Fruit fly (Drosophila melanogaster): ENCODE results near the gene Nuf2.

Gene Nuf2

DNA sequence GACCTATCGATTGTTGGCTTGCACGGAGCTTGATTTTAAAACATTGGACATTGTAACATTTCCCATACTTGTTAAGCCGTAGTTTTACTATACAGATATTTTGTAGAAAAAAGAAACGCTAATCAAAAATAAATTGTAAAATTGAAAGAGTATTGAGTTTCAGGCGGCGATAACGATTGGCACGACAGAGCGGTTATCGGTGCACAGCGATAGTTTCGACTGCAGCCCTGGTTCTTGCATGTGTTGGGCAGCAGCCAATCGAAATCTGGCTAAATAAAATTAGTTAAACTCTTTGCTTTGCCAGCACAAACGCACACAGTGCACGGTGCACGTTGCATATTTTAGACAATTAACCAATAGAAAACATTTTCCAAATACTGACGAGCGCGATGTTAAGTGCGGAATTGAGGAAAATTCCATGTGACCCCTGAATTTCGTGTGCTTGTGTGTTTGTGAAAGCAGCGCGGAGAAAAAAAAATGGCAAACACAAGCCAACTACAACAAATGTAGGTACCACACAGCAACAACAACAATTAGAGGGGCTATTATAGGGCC is 27.8 kb downstream of the Nuf2 start, which contains the start of gene milt (continued):
- no peak for TF ChIP-seq ssp (GFP tag; IDR thresholded peaks at IDR 0.05)
- no peak for TF ChIP-seq CG8089 (GFP tag; optimal IDR thresholded peaks at IDR 0.05)
- TF ChIP-seq H2.0 (GFP tag; IDR thresholded peaks at IDR 0.05) = no peak
- TF ChIP-seq CG17328 (GFP tag; IDR thresholded peaks at IDR 0.05) = no peak
- TF ChIP-seq BtbVII (GFP tag; optimal IDR thresholded peaks at IDR 0.05) = no peak
- TF ChIP-seq usp (GFP tag; optimal IDR thresholded peaks at IDR 0.05) = no peak
- TF ChIP-seq sim (GFP tag; IDR thresholded peaks at IDR 0.05) = no peak
- TF ChIP-seq gem (tag; optimal IDR thresholded peaks at IDR 0.05) = no peak
- no peak for TF ChIP-seq wdn (GFP tag; IDR thresholded peaks at IDR 0.05)
- no peak for TF ChIP-seq lov (optimal IDR thresholded peaks at IDR 0.05)
- TF ChIP-seq lov (GFP tag; IDR thresholded peaks at IDR 0.05) = no peak
- no peak for TF ChIP-seq kay (GFP tag; optimal IDR thresholded peaks at IDR 0.05)
- no peak for TF ChIP-seq pho (GFP tag; optimal IDR thresholded peaks at IDR 0.05)
- no peak for TF ChIP-seq CG15073 (GFP tag; optimal IDR thresholded peaks at IDR 0.05)
- no peak for TF ChIP-seq eyg (GFP tag; optimal IDR thresholded peaks at IDR 0.05)
- no peak for TF ChIP-seq CG4854 (GFP tag; optimal IDR thresholded peaks at IDR 0.05)
- peak; percentile 43; the same call in 1 of the 2 replicates for TF ChIP-seq Rfx (GFP tag; IDR thresholded peaks at IDR 0.05)
- peak; percentile 70 for TF ChIP-seq MESR4 (GFP tag; optimal IDR thresholded peaks at IDR 0.05)
- no peak for TF ChIP-seq Spps (tag; optimal IDR thresholded peaks at IDR 0.05)
- no peak for TF ChIP-seq CG6654 (GFP tag; optimal IDR thresholded peaks at IDR 0.05)
- peak; percentile 24 for TF ChIP-seq kni (GFP tag; optimal IDR thresholded peaks at IDR 0.05)
- no peak for TF ChIP-seq CG10543 (GFP tag; optimal IDR thresholded peaks at IDR 0.05)
- no peak for TF ChIP-seq MTF-1 (GFP tag; optimal IDR thresholded peaks at IDR 0.05; ENCODE audit: borderline replicate concordance)
- no peak for TF ChIP-seq pros (GFP tag; optimal IDR thresholded peaks at IDR 0.05)
- TF ChIP-seq Hey (tag; optimal IDR thresholded peaks at IDR 0.05) = no peak
- no peak for TF ChIP-seq Atf6 (GFP tag; IDR thresholded peaks at IDR 0.05)
- peak; percentile 78 for TF ChIP-seq chinmo (GFP tag; IDR thresholded peaks at IDR 0.05; ENCODE audit: partially characterized antibody)
- no peak for TF ChIP-seq crc (GFP tag; optimal IDR thresholded peaks at IDR 0.05)
- no peak for TF ChIP-seq insv (GFP tag; optimal IDR thresholded peaks at IDR 0.05)
- TF ChIP-seq hbn (GFP tag; IDR thresholded peaks at IDR 0.05; ENCODE audit: partially characterized antibody) = peak; percentile 77
- no peak for TF ChIP-seq Aef1 (GFP tag; IDR thresholded peaks at IDR 0.05)
- TF ChIP-seq CG31224 (GFP tag; IDR thresholded peaks at IDR 0.05) = no peak
- no peak for TF ChIP-seq slou (GFP tag; optimal IDR thresholded peaks at IDR 0.05)
- no peak for TF ChIP-seq schlank (tag; optimal IDR thresholded peaks at IDR 0.05)
- TF ChIP-seq tin (GFP tag; optimal IDR thresholded peaks at IDR 0.05) = no peak
- TF ChIP-seq btn (GFP tag; optimal IDR thresholded peaks at IDR 0.05) = no peak
- peak; percentile 36 for TF ChIP-seq CG30020 (tag; optimal IDR thresholded peaks at IDR 0.05)
- no peak for TF ChIP-seq Camta (GFP tag; optimal IDR thresholded peaks at IDR 0.05)
- TF ChIP-seq oc (tag; optimal IDR thresholded peaks at IDR 0.05) = no peak
- no peak for TF ChIP-seq aop (GFP tag; IDR thresholded peaks at IDR 0.05)
- TF ChIP-seq CG12942 (GFP tag; optimal IDR thresholded peaks at IDR 0.05) = no peak
- TF ChIP-seq CG3726 (GFP tag; IDR thresholded peaks at IDR 0.05) = no peak
- TF ChIP-seq crol (GFP tag; IDR thresholded peaks at IDR 0.05) = no peak
- TF ChIP-seq NC2α (GFP tag; optimal IDR thresholded peaks at IDR 0.05) = no peak
- no peak for TF ChIP-seq ase (GFP tag; IDR thresholded peaks at IDR 0.05)
- no peak for TF ChIP-seq Dek (tag; optimal IDR thresholded peaks at IDR 0.05)
- no peak for TF ChIP-seq CTCF (GFP tag; optimal IDR thresholded peaks at IDR 0.05)
- no peak for TF ChIP-seq CG4328 (GFP tag; optimal IDR thresholded peaks at IDR 0.05)
- no peak for TF ChIP-seq Dad (GFP tag; optimal IDR thresholded peaks at IDR 0.05)
- peak; percentile 72 for TF ChIP-seq E2f2 (GFP tag; IDR thresholded peaks at IDR 0.05)
- peak; percentile 37 for TF ChIP-seq bigmax (GFP tag; optimal IDR thresholded peaks at IDR 0.05)
- no peak for TF ChIP-seq prd (optimal IDR thresholded peaks at IDR 0.05)
- TF ChIP-seq prd (GFP tag; IDR thresholded peaks at IDR 0.05) = no peak; the same call in 2 of the 3 replicates

Data from whole organism, embryonic.